Fruit fly (Drosophila melanogaster) whole organism, embryonic: ENCODE results near the gene CG7231.

Experiments used
- Bgb ChIP-seq: fragments of 200-800 bp; sonication (Bioruptor generic); IDR thresholded peaks from 2 replicates; pipeline ENCODE4 v1.3.6; 2022; ENCODE audit warnings: missing biosample characterization, missing genetic modification characterization; ENCODE audit not compliant: partially characterized antibody
- BtbVII ChIP-seq: fragments of 200-800 bp; sonication (Bioruptor generic); optimal IDR thresholded peaks from 3 replicates; lab custom pipeline; 2017; ENCODE audit warnings: missing biosample characterization, mild to moderate bottlenecking, missing genetic modification characterization
- CG1024 ChIP-seq: fragments of 200-800 bp; sonication (Bioruptor generic); IDR thresholded peaks from 2 replicates; pipeline ENCODE4 v1.3.6; 2022; ENCODE audit warnings: missing biosample characterization, missing genetic modification characterization
- CG10431 ChIP-seq: fragments of 200-800 bp; sonication (Bioruptor generic); optimal IDR thresholded peaks from 3 replicates; lab custom pipeline; 2018; ENCODE audit warnings: missing biosample characterization, mild to moderate bottlenecking, missing genetic modification characterization
- CG12071 ChIP-seq: fragments of 200-800 bp; sonication (Bioruptor generic); optimal IDR thresholded peaks from 3 replicates; lab custom pipeline; 2018; ENCODE audit warnings: missing biosample characterization, mild to moderate bottlenecking, missing genetic modification characterization
- CG13287 ChIP-seq: fragments of 200-800 bp; sonication (Bioruptor generic); IDR thresholded peaks from 2 replicates; pipeline ENCODE4 v1.3.6; 2022; ENCODE audit warnings: missing biosample characterization, missing genetic modification characterization; ENCODE audit not compliant: partially characterized antibody
- CG13775 ChIP-seq: fragments of 200-800 bp; sonication (Bioruptor generic); optimal IDR thresholded peaks from 3 replicates; lab custom pipeline; 2017; ENCODE audit warnings: missing biosample characterization, mild to moderate bottlenecking, missing genetic modification characterization
- CG17385 ChIP-seq: fragments of 200-800 bp; sonication (Bioruptor generic); optimal IDR thresholded peaks from 3 replicates; lab custom pipeline; 2018; ENCODE audit warnings: missing biosample characterization, mild to moderate bottlenecking, missing genetic modification characterization
- CG18262 ChIP-seq: fragments of 200-800 bp; optimal IDR thresholded peaks from 3 replicates; lab custom pipeline; 2019; ENCODE audit warnings: missing biosample characterization, mild to moderate bottlenecking, missing genetic modification characterization, moderate library complexity
- CG18619 ChIP-seq: fragments of 200-800 bp; sonication (Bioruptor generic); optimal IDR thresholded peaks from 3 replicates; lab custom pipeline; 2017; ENCODE audit warnings: missing biosample characterization, mild to moderate bottlenecking, missing genetic modification characterization
- CG2120 ChIP-seq: fragments of 200-800 bp; sonication (Bioruptor generic); optimal IDR thresholded peaks from 3 replicates; lab custom pipeline; 2016; ENCODE audit warnings: missing biosample characterization, missing genetic modification characterization
- CG2202 ChIP-seq: fragments of 200-800 bp; sonication (Bioruptor generic); optimal IDR thresholded peaks from 2 replicates; lab custom pipeline; 2018; ENCODE audit warnings: missing biosample characterization, mild to moderate bottlenecking, missing genetic modification characterization
- CG2678 ChIP-seq: fragments of 200-800 bp; sonication (Bioruptor generic); optimal IDR thresholded peaks from 3 replicates; lab custom pipeline; 2019; ENCODE audit warnings: missing biosample characterization, mild to moderate bottlenecking, missing genetic modification characterization, moderate library complexity
- CG30431 ChIP-seq: fragments of 200-800 bp; sonication (Bioruptor generic); optimal IDR thresholded peaks from 2 replicates; lab custom pipeline; 2017; ENCODE audit warnings: missing biosample characterization, missing genetic modification characterization
- CG31441 ChIP-seq: fragments of 200-800 bp; sonication (Bioruptor generic); IDR thresholded peaks from 2 replicates; pipeline ENCODE4 v1.3.6; 2022; ENCODE audit warnings: missing biosample characterization, missing genetic modification characterization
- CG7271 ChIP-seq: fragments of 200-800 bp; sonication (Bioruptor generic); optimal IDR thresholded peaks from 2 replicates; lab custom pipeline; 2018; ENCODE audit warnings: missing biosample characterization, mild to moderate bottlenecking, missing genetic modification characterization, moderate library complexity
- CG9876 ChIP-seq: fragments of 200-800 bp; sonication (Bioruptor generic); optimal IDR thresholded peaks from 2 replicates; lab custom pipeline; 2016; ENCODE audit warnings: missing biosample characterization, missing genetic modification characterization
- Dek ChIP-seq: fragments of 200-800 bp; sonication (Bioruptor generic); optimal IDR thresholded peaks from 3 replicates; lab custom pipeline; 2019; ENCODE audit warnings: missing biosample characterization, mild to moderate bottlenecking, missing genetic modification characterization, moderate library complexity
- Dp ChIP-seq: fragments of 200-800 bp; sonication (Bioruptor generic); optimal IDR thresholded peaks from 2 replicates; lab custom pipeline; 2018; ENCODE audit warnings: missing biosample characterization, mild to moderate bottlenecking, missing genetic modification characterization, moderate library complexity
- E2f1 ChIP-seq: fragments of 200-800 bp; sonication (Bioruptor generic); IDR thresholded peaks from 2 replicates; pipeline ENCODE4 v1.3.6; 2022; ENCODE audit warnings: missing biosample characterization, missing genetic modification characterization
- Gug ChIP-seq: fragments of 200-800 bp; sonication (Bioruptor generic); IDR thresholded peaks from 4 replicates; pipeline ENCODE4 v1.3.6; 2022; ENCODE audit warnings: missing biosample characterization, missing genetic modification characterization
- Hmr ChIP-seq: fragments of 200-800 bp; sonication (Bioruptor generic); optimal IDR thresholded peaks from 3 replicates; lab custom pipeline; 2017; ENCODE audit warnings: mild to moderate bottlenecking, missing biosample characterization, missing genetic modification reagents, missing genetic modification characterization
- Hr51 ChIP-seq, 2 experiments: fragments of 200-800 bp; sonication (Bioruptor generic); optimal IDR thresholded peaks; 2 replicates in 1 of 2; 3 replicates in 1 of 2; lab custom pipeline; 2016 to 2018; ENCODE audit warnings: missing biosample characterization in 2 of 2, missing genetic modification characterization in 2 of 2, mild to moderate bottlenecking in 1 of 2, moderate library complexity in 1 of 2
- Hr78 ChIP-seq, 2 experiments: fragments of 200-800 bp in 1 of 2; fragments of >200 bp in 1 of 2; sonication (Bioruptor generic) in 1 of 2; optimal IDR thresholded peaks; 2 replicates each; lab custom pipeline; 2017 to 2019; ENCODE audit warnings: missing biosample characterization in 2 of 2, missing genetic modification characterization in 2 of 2, mild to moderate bottlenecking in 1 of 2, moderate library complexity in 1 of 2
- Lim3 ChIP-seq: fragments of 200-800 bp; sonication (Bioruptor generic); IDR thresholded peaks from 2 replicates; pipeline ENCODE4 v1.3.6; 2022; ENCODE audit warnings: missing biosample characterization, missing genetic modification characterization
- MBD-R2 ChIP-seq: fragments of 200-800 bp; sonication (Bioruptor generic); IDR thresholded peaks from 2 replicates; pipeline ENCODE4 v1.3.6; 2022; ENCODE audit warnings: missing biosample characterization, missing genetic modification characterization
- MESR4 ChIP-seq: fragments of 200-800 bp; sonication (Bioruptor generic); optimal IDR thresholded peaks from 2 replicates; lab custom pipeline; 2018; ENCODE audit warnings: missing biosample characterization, mild to moderate bottlenecking, missing genetic modification characterization, moderate library complexity
- MTF-1 ChIP-seq: fragments of 200-800 bp; sonication (Bioruptor generic); optimal IDR thresholded peaks from 2 replicates; lab custom pipeline; 2018; ENCODE audit warnings: missing biosample characterization, mild to moderate bottlenecking, missing genetic modification characterization, borderline replicate concordance
- Med ChIP-seq: fragments of 200-800 bp; sonication (Bioruptor generic); peaks from one replicate; lab custom pipeline; 2016; ENCODE audit warnings: missing biosample characterization, missing genetic modification characterization, mild to moderate bottlenecking, inconsistent platforms, moderate library complexity
- NC2β ChIP-seq: fragments of 200-800 bp; sonication (Bioruptor generic); optimal IDR thresholded peaks from 2 replicates; lab custom pipeline; 2016; ENCODE audit warnings: missing biosample characterization, missing genetic modification characterization
- Ssrp ChIP-seq: fragments of 200-800 bp; sonication (Bioruptor generic); optimal IDR thresholded peaks from 2 replicates; lab custom pipeline; 2018; ENCODE audit warnings: missing biosample characterization, mild to moderate bottlenecking, missing genetic modification characterization, moderate library complexity
- al ChIP-seq: fragments of 200-800 bp; sonication (Bioruptor generic); IDR thresholded peaks from 2 replicates; pipeline ENCODE4 v1.3.6; 2022; ENCODE audit warnings: missing biosample characterization, missing genetic modification characterization
- ase ChIP-seq: fragments of 200-800 bp; sonication (Bioruptor generic); IDR thresholded peaks from 3 replicates; pipeline ENCODE4 v1.3.6; 2022; ENCODE audit warnings: missing biosample characterization, missing genetic modification characterization
- bbx ChIP-seq: fragments of 200-800 bp; sonication (Bioruptor generic); IDR thresholded peaks from 2 replicates; pipeline ENCODE4 v1.3.6; 2022; ENCODE audit warnings: missing biosample characterization, missing genetic modification characterization; ENCODE audit not compliant: partially characterized antibody
- chinmo ChIP-seq: fragments of 200-800 bp; sonication (Bioruptor generic); IDR thresholded peaks from 4 replicates; pipeline ENCODE4 v1.3.6; 2022; ENCODE audit warnings: missing biosample characterization, missing genetic modification characterization; ENCODE audit not compliant: partially characterized antibody
- ewg ChIP-seq: fragments of 200-800 bp; sonication (Bioruptor generic); optimal IDR thresholded peaks from 3 replicates; lab custom pipeline; 2017; ENCODE audit warnings: mild to moderate bottlenecking, missing biosample characterization, missing genetic modification reagents, missing genetic modification characterization
- fru ChIP-seq: fragments of >200 bp; optimal IDR thresholded peaks from 2 replicates; lab custom pipeline; 2017
- gt ChIP-seq: fragments of 200-800 bp; sonication (Bioruptor generic); IDR thresholded peaks from 2 replicates; pipeline ENCODE4 v1.3.6; 2022; ENCODE audit warnings: missing biosample characterization, missing genetic modification characterization
- hkb ChIP-seq, 2 experiments: fragments of 200-800 bp in 1 of 2; fragments of >200 bp in 1 of 2; sonication (Bioruptor generic) in 1 of 2; IDR thresholded peaks in 1 of 2; optimal IDR thresholded peaks in 1 of 2; 2 replicates each; pipeline versions ENCODE4 v1.3.6 to Lab custom; 2017 to 2022; ENCODE audit warnings: missing biosample characterization in 1 of 2, missing genetic modification characterization in 1 of 2
- phol ChIP-seq: fragments of 200-800 bp; sonication (Bioruptor generic); optimal IDR thresholded peaks from 3 replicates; lab custom pipeline; 2018; ENCODE audit warnings: missing biosample characterization, mild to moderate bottlenecking, missing genetic modification characterization, moderate library complexity
- pnt ChIP-seq: fragments of 200-800 bp; sonication (Bioruptor generic); optimal IDR thresholded peaks from 3 replicates; lab custom pipeline; 2016; ENCODE audit warnings: missing biosample characterization, missing genetic modification characterization
- pum ChIP-seq: fragments of 200-800 bp; sonication (Bioruptor generic); optimal IDR thresholded peaks from 2 replicates; lab custom pipeline; 2016; ENCODE audit warnings: missing biosample characterization, missing genetic modification characterization
- ranshi ChIP-seq: fragments of 200-800 bp; sonication (Bioruptor generic); IDR thresholded peaks from 2 replicates; pipeline ENCODE4 v1.3.6; 2022; ENCODE audit warnings: missing biosample characterization, missing genetic modification characterization
- row ChIP-seq: fragments of 200-800 bp; sonication (Bioruptor generic); IDR thresholded peaks from 3 replicates; pipeline ENCODE4 v1.3.6; 2022; ENCODE audit warnings: missing biosample characterization, missing genetic modification characterization
- schlank ChIP-seq: fragments of 200-800 bp; sonication (Bioruptor generic); optimal IDR thresholded peaks from 2 replicates; lab custom pipeline; 2018; ENCODE audit warnings: missing biosample characterization, mild to moderate bottlenecking, missing genetic modification characterization
- vfl ChIP-seq: fragments of 200-800 bp; sonication (Bioruptor generic); optimal IDR thresholded peaks from 2 replicates; lab custom pipeline; 2016; ENCODE audit warnings: missing biosample characterization, missing genetic modification characterization

Gene CG7231

dm6 chr2L:8001694-8002627, 18.2 kb downstream of the CG7231 start (continued):
- TF ChIP-seq bbx: no peak
- peak; percentile 90 for TF ChIP-seq phol (tag; lab: Kevin White, UChicago)
- peak; percentile 56 for TF ChIP-seq CG2202 (tag; lab: Kevin White, UChicago)
- peak; percentile 73 for TF ChIP-seq ewg (GFP tag; lab: Kevin White, UChicago)
- TF ChIP-seq al: peak; percentile 74; the same call in 1 of the 2 replicates
- peak; percentile 87 for TF ChIP-seq CG17385 (GFP tag; lab: Kevin White, UChicago)
- TF ChIP-seq CG10431 (GFP tag; lab: Kevin White, UChicago): no peak
- peak; percentile 88 for TF ChIP-seq CG18619 (GFP tag; lab: Kevin White, UChicago)
- no peak for TF ChIP-seq fru (lab: Kevin White, UChicago)
- TF ChIP-seq schlank (tag; lab: Kevin White, UChicago): peak; percentile 48
- peak; percentile 78 for TF ChIP-seq CG30431 (GFP tag; lab: Kevin White, UChicago)
- no peak for TF ChIP-seq hkb (optimal IDR thresholded peaks at IDR 0.05; lab: Kevin White, UChicago)
- TF ChIP-seq hkb (GFP tag; IDR thresholded peaks at IDR 0.05; lab: Robert Waterston, UW): peak; percentile 86
- peak; percentile 7 for TF ChIP-seq CG12071 (GFP tag; lab: Kevin White, UChicago)
- TF ChIP-seq Hr51 (GFP tag; optimal IDR thresholded peaks at IDR 0.05; lab: Kevin White, UChicago): peak; percentile 75 to 95
- TF ChIP-seq CG31441 (GFP tag; lab: Robert Waterston, UW): peak; percentile 91
- TF ChIP-seq Gug (GFP tag; lab: Robert Waterston, UW): peak; percentile 86
- peak; percentile 40; the same call in 1 of the 2 replicates for TF ChIP-seq MBD-R2 (GFP tag; lab: Robert Waterston, UW)
- peak; percentile 48; the same call in 1 of the 2 replicates for TF ChIP-seq gt (GFP tag; lab: Robert Waterston, UW)
- TF ChIP-seq CG2678: peak; percentile 95
- TF ChIP-seq Dek (tag; lab: Kevin White, UChicago): peak; percentile 81
- TF ChIP-seq E2f1: peak; percentile 71
- TF ChIP-seq CG13287 (GFP tag; lab: Robert Waterston, UW): no peak
- peak; percentile 72; the same call in 3 of the 4 replicates for TF ChIP-seq chinmo
- TF ChIP-seq Bgb (GFP tag; lab: Robert Waterston, UW): no peak
- peak; percentile 76; the same call in 1 of the 2 replicates for TF ChIP-seq ranshi
- peak; percentile 89 for TF ChIP-seq CG2120 (GFP tag; lab: Kevin White, UChicago)
- no peak for TF ChIP-seq MESR4 (GFP tag; lab: Kevin White, UChicago)
- TF ChIP-seq CG7271 (tag; lab: Kevin White, UChicago): no peak
- TF ChIP-seq NC2β (GFP tag; lab: Kevin White, UChicago): peak; percentile 80
- TF ChIP-seq vfl (GFP tag; lab: Kevin White, UChicago): peak; percentile 62
- peak; percentile 88 for TF ChIP-seq CG13775 (GFP tag; lab: Kevin White, UChicago)
- TF ChIP-seq pum: peak; percentile 71
- peak; percentile 68 for TF ChIP-seq pnt (GFP tag; lab: Kevin White, UChicago)
- peak; percentile 93 for TF ChIP-seq CG18262 (tag; lab: Kevin White, UChicago)
- peak; percentile 91 for TF ChIP-seq BtbVII (GFP tag; lab: Kevin White, UChicago)
- 0 out of 2 replicates have a peak, but pooled peaks have one; percentile 28 for TF ChIP-seq CG1024 (GFP tag; lab: Robert Waterston, UW)
- peak; percentile 93 for TF ChIP-seq Med (GFP tag; lab: Kevin White, UChicago)
- TF ChIP-seq row (GFP tag; lab: Robert Waterston, UW): peak; percentile 88
- peak; percentile 79 for TF ChIP-seq Ssrp (tag; lab: Kevin White, UChicago)
- peak in 1 of 2 experiments; percentile 54 for TF ChIP-seq Hr78 (GFP tag; optimal IDR thresholded peaks at IDR 0.05; lab: Kevin White, UChicago)
- TF ChIP-seq MTF-1 (GFP tag; lab: Kevin White, UChicago): no peak
- TF ChIP-seq ase (GFP tag; lab: Robert Waterston, UW): peak; percentile 69; the same call in 2 of the 3 replicates
- TF ChIP-seq Hmr: peak; percentile 89
- TF ChIP-seq Dp (GFP tag; lab: Kevin White, UChicago): no peak
- 0 out of 2 replicates have a peak, but pooled peaks have one; percentile 41 for TF ChIP-seq Lim3 (GFP tag; lab: Robert Waterston, UW)
- TF ChIP-seq CG9876 (GFP tag; lab: Kevin White, UChicago): peak; percentile 65
